Worm (Caenorhabditis elegans) whole organism, young adult: Measurements from ENCODE around the gene F38E9.1.

ENCODE experiments used
- B0261.1 ChIP-seq: sonication (generic microtip); optimal IDR thresholded peaks from 2 replicates; lab custom pipeline; 2016; ENCODE audit warnings: mild to moderate bottlenecking, missing genetic modification characterization, moderate library complexity, missing compliant biosample characterization
- C06A6.2 ChIP-seq: fragments of 200-800 bp; sonication (Bioruptor generic); conservative IDR thresholded peaks from 2 replicates; pipeline ENCODE4 v1.3.6; 2022; ENCODE audit warnings: missing genetic modification characterization, missing compliant biosample characterization
- D2030.7 ChIP-seq: fragments of 200-800 bp; sonication (Bioruptor generic); IDR thresholded peaks from 2 replicates; pipeline ENCODE4 v1.3.6; 2022; ENCODE audit warnings: missing genetic modification reagents, missing genetic modification characterization, missing compliant biosample characterization
- F23B12.7 ChIP-seq: sonication (generic microtip); optimal IDR thresholded peaks from 2 replicates; lab custom pipeline; 2017; ENCODE audit warnings: missing genetic modification characterization, mild to moderate bottlenecking, missing compliant biosample characterization, antibody characterized with exemption, moderate library complexity; ENCODE audit not compliant: insufficient read depth
- F33H1.4 ChIP-seq: fragments of 200-800 bp; sonication (Bioruptor generic); IDR thresholded peaks from 2 replicates; pipeline ENCODE4 v1.3.6; 2022; ENCODE audit warnings: missing genetic modification reagents, missing genetic modification characterization, missing compliant biosample characterization
- F39B2.1 ChIP-seq: fragments of 200-800 bp; sonication (Bioruptor generic); IDR thresholded peaks from 2 replicates; pipeline ENCODE4 v1.3.6; 2022; ENCODE audit warnings: missing genetic modification reagents, missing genetic modification characterization, missing compliant biosample characterization
- F57A8.1 ChIP-seq: fragments of 200-800 bp; sonication (Bioruptor generic); optimal IDR thresholded peaks from 2 replicates; lab custom pipeline; 2018; ENCODE audit warnings: mild to moderate bottlenecking, missing genetic modification characterization, moderate library complexity, missing compliant biosample characterization
- T07F8.4 ChIP-seq: sonication (generic microtip); optimal IDR thresholded peaks from 2 replicates; lab custom pipeline; 2016; ENCODE audit warnings: mild to moderate bottlenecking, missing genetic modification characterization, moderate library complexity, missing compliant biosample characterization
- Y56A3A.18 ChIP-seq: fragments of 200-800 bp; sonication (Bioruptor generic); IDR thresholded peaks from 2 replicates; pipeline ENCODE4 v1.3.6; 2022; ENCODE audit warnings: missing genetic modification reagents, missing genetic modification characterization, missing compliant biosample characterization
- Y67H2A.10 ChIP-seq: fragments of 200-800 bp; sonication (Bioruptor generic); conservative IDR thresholded peaks from 2 replicates; pipeline ENCODE4 v1.3.6; 2022; ENCODE audit warnings: missing genetic modification reagents, missing genetic modification characterization, missing compliant biosample characterization
- ZK185.1 ChIP-seq: sonication (generic microtip); optimal IDR thresholded peaks from 2 replicates; lab custom pipeline; 2016; ENCODE audit warnings: mild to moderate bottlenecking, missing genetic modification characterization, missing compliant biosample characterization; ENCODE audit not compliant: poor library complexity, severe bottlenecking
- aptf-2 ChIP-seq: fragments of 200-800 bp; sonication (Bioruptor generic); conservative IDR thresholded peaks from 2 replicates; pipeline ENCODE4 v1.3.6; 2022; ENCODE audit warnings: missing genetic modification reagents, missing genetic modification characterization, missing compliant biosample characterization
- attf-5 ChIP-seq: fragments of 200-800 bp; sonication (Bioruptor generic); optimal IDR thresholded peaks from 2 replicates; lab custom pipeline; 2018; ENCODE audit warnings: mild to moderate bottlenecking, missing genetic modification characterization, missing compliant biosample characterization
- cebp-2 ChIP-seq: fragments of 200-800 bp; sonication (Bioruptor generic); IDR thresholded peaks from 2 replicates; pipeline ENCODE4 v1.3.6; 2022; ENCODE audit warnings: missing genetic modification characterization, missing compliant biosample characterization
- ceh-27 ChIP-seq: fragments of 200-800 bp; sonication (Bioruptor generic); optimal IDR thresholded peaks from 2 replicates; lab custom pipeline; 2018; ENCODE audit warnings: mild to moderate bottlenecking, missing genetic modification characterization, moderate library complexity, missing compliant biosample characterization
- die-1 ChIP-seq: sonication (generic microtip); optimal IDR thresholded peaks from 2 replicates; lab custom pipeline; 2016; ENCODE audit warnings: missing genotype, mild to moderate bottlenecking, missing genetic modification characterization, missing compliant biosample characterization
- him-1 ChIP-seq: sonication (generic microtip); optimal IDR thresholded peaks from 2 replicates; lab custom pipeline; 2016; ENCODE audit warnings: missing genotype, missing genetic modification reagents, missing genetic modification characterization, missing compliant biosample characterization
- hmg-1.2 ChIP-seq: fragments of 200-800 bp; sonication (Bioruptor generic); IDR thresholded peaks from 2 replicates; pipeline ENCODE4 v1.3.6; 2022; ENCODE audit warnings: missing genetic modification reagents, missing genetic modification characterization, missing compliant biosample characterization
- hsf-1 ChIP-seq: fragments of 200-800 bp; sonication (Bioruptor generic); IDR thresholded peaks from 2 replicates; pipeline ENCODE4 v1.3.6; 2022; ENCODE audit warnings: missing genetic modification reagents, missing genetic modification characterization, missing compliant biosample characterization
- lin-26 ChIP-seq: fragments of 200-800 bp; sonication (Bioruptor generic); IDR thresholded peaks from 2 replicates; pipeline ENCODE4 v1.3.6; 2022; ENCODE audit warnings: missing genetic modification reagents, missing genetic modification characterization, missing compliant biosample characterization
- lsy-27 ChIP-seq: sonication (generic microtip); optimal IDR thresholded peaks from 2 replicates; lab custom pipeline; 2017; ENCODE audit warnings: missing genetic modification characterization, mild to moderate bottlenecking, missing compliant biosample characterization, antibody characterized with exemption, missing genotype, borderline replicate concordance; ENCODE audit not compliant: insufficient read depth
- madf-10 ChIP-seq: sonication (generic microtip); optimal IDR thresholded peaks from 2 replicates; lab custom pipeline; 2016; ENCODE audit warnings: mild to moderate bottlenecking, missing genetic modification characterization, missing compliant biosample characterization
- mcd-1 ChIP-seq: fragments of 200-800 bp; sonication (Bioruptor generic); IDR thresholded peaks from 2 replicates; pipeline ENCODE4 v1.3.6; 2022; ENCODE audit warnings: missing genetic modification reagents, missing genetic modification characterization, missing compliant biosample characterization
- mel-28 ChIP-seq: sonication (generic microtip); optimal IDR thresholded peaks from 2 replicates; lab custom pipeline; 2016; ENCODE audit warnings: borderline replicate concordance, mild to moderate bottlenecking, missing genetic modification characterization, missing compliant biosample characterization
- mes-4 ChIP-seq: sonication (generic microtip); optimal IDR thresholded peaks from 2 replicates; lab custom pipeline; 2016; ENCODE audit warnings: missing genotype, missing genetic modification characterization, missing compliant biosample characterization
- nfyb-1 ChIP-seq: fragments of 200-800 bp; sonication (Bioruptor generic); IDR thresholded peaks from 2 replicates; pipeline ENCODE4 v1.3.6; 2022; ENCODE audit warnings: missing genetic modification reagents, missing genetic modification characterization, missing compliant biosample characterization
- nhr-120 ChIP-seq: fragments of 200-800 bp; sonication (Bioruptor generic); IDR thresholded peaks from 2 replicates; pipeline ENCODE4 v1.3.6; 2022; ENCODE audit warnings: missing genetic modification characterization, missing compliant biosample characterization
- nhr-80 ChIP-seq: sonication (generic microtip); optimal IDR thresholded peaks from 2 replicates; lab custom pipeline; 2016; ENCODE audit warnings: missing genetic modification characterization, missing compliant biosample characterization
- nhr-90 ChIP-seq: sonication (generic microtip); optimal IDR thresholded peaks from 2 replicates; lab custom pipeline; 2016; ENCODE audit warnings: missing genotype, mild to moderate bottlenecking, missing genetic modification characterization, missing compliant biosample characterization
- rcor-1 ChIP-seq: fragments of 200-800 bp; sonication (Bioruptor generic); IDR thresholded peaks from 2 replicates; pipeline ENCODE4 v1.3.6; 2022; ENCODE audit warnings: missing genetic modification reagents, missing genetic modification characterization, missing compliant biosample characterization
- rec-8 ChIP-seq, 2 experiments: sonication (generic microtip); optimal IDR thresholded peaks; 2 replicates each; lab custom pipeline; 2016; ENCODE audit warnings: mild to moderate bottlenecking in 2 of 2, missing genetic modification characterization in 2 of 2, missing genetic modification reagents in 2 of 2, missing genotype in 2 of 2, missing biosample characterization in 1 of 2, missing compliant biosample characterization in 1 of 2, moderate library complexity in 1 of 2
- rpc-1 ChIP-seq, 2 experiments: fragments of 150-350 bp in 1 of 2; sonication (generic microtip) in 1 of 2; optimal IDR thresholded peaks; 2 replicates each; lab custom pipeline; 2014 to 2018; ENCODE audit warnings: missing biosample characterization in 1 of 2, missing genetic modification characterization in 1 of 2, missing genetic modification reagents in 1 of 2, missing genotype in 1 of 2
- sdz-38 ChIP-seq: sonication (generic microtip); optimal IDR thresholded peaks from 2 replicates; lab custom pipeline; 2016; ENCODE audit warnings: missing genotype, missing genetic modification characterization, missing compliant biosample characterization
- snpc-1.1 ChIP-seq: sonication (generic microtip); optimal IDR thresholded peaks from 2 replicates; lab custom pipeline; 2017; ENCODE audit warnings: missing genetic modification characterization, mild to moderate bottlenecking, missing compliant biosample characterization, antibody characterized with exemption, moderate library complexity, missing genotype, missing genetic modification reagents; ENCODE audit not compliant: insufficient read depth
- snpc-3.4 ChIP-seq: sonication (generic microtip); optimal IDR thresholded peaks from 2 replicates; lab custom pipeline; 2017; ENCODE audit warnings: missing genetic modification characterization, mild to moderate bottlenecking, missing compliant biosample characterization, antibody characterized with exemption, moderate library complexity, missing genotype, missing genetic modification reagents
- snpc-4 ChIP-seq, 5 experiments: fragments of 150-350 bp in 1 of 5; sonication (generic microtip) in 4 of 5; optimal IDR thresholded peaks; 2 replicates each; lab custom pipeline; 2014 to 2018; ENCODE audit warnings: missing genetic modification characterization in 5 of 5, missing biosample characterization in 3 of 5, antibody characterized with exemption in 2 of 5, mild to moderate bottlenecking in 2 of 5, missing compliant biosample characterization in 2 of 5, missing genotype in 2 of 5, moderate library complexity in 2 of 5, missing genetic modification reagents in 1 of 5
- tbp1 ChIP-seq: fragments of 200-800 bp; sonication (Bioruptor generic); optimal IDR thresholded peaks from 2 replicates; lab custom pipeline; 2018; ENCODE audit warnings: mild to moderate bottlenecking, missing genetic modification characterization, missing compliant biosample characterization
- tbx-9 ChIP-seq: sonication (generic microtip); optimal IDR thresholded peaks from 2 replicates; lab custom pipeline; 2016; ENCODE audit warnings: borderline replicate concordance, missing genetic modification characterization, inconsistent platforms, missing compliant biosample characterization
- tlf-1 ChIP-seq: fragments of 200-800 bp; sonication (Bioruptor generic); optimal IDR thresholded peaks from 2 replicates; lab custom pipeline; 2018; ENCODE audit warnings: mild to moderate bottlenecking, missing genetic modification characterization, missing compliant biosample characterization
- zim-3 ChIP-seq: sonication (generic microtip); optimal IDR thresholded peaks from 2 replicates; lab custom pipeline; 2017; ENCODE audit warnings: mild to moderate bottlenecking, missing genetic modification characterization, moderate library complexity, missing compliant biosample characterization
- ztf-18 ChIP-seq: sonication (generic microtip); optimal IDR thresholded peaks from 2 replicates; lab custom pipeline; 2016; ENCODE audit warnings: missing genotype, mild to moderate bottlenecking, missing genetic modification characterization, missing compliant biosample characterization
- ztf-25 ChIP-seq: fragments of 200-800 bp; sonication (Bioruptor generic); IDR thresholded peaks from 2 replicates; pipeline ENCODE4 v1.3.6; 2022; ENCODE audit warnings: missing genetic modification reagents, missing genetic modification characterization, missing compliant biosample characterization

F38E9.1 gene

DNA sequence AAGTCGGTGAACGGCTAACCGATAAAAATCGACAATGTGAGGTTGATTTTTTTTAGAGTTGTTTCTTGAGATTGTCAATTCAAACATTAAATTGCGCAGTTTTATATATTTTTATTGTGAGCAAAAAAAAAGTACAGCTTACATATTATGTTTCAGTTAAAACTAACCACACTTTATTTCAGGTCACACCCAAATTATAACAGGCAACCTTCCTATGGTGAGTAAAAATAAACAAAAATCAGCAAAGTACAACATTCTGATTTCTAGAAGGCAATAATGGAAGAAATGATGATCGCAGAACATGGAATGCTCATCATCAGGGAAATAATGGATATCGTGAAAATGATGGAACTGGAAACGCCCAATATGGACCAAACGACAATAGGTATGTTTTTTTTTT is 23.8 kb downstream of the F38E9.1 start, which contains the start of gene K05G3.2:
Gene K05G3.2, plus strand, starts transcription at position 301 of the 400 bp plus-strand sequence.
- TF ChIP-seq nfyb-1 (GFP tag; lab: Robert Waterston, UW) = no peak

DNA sequence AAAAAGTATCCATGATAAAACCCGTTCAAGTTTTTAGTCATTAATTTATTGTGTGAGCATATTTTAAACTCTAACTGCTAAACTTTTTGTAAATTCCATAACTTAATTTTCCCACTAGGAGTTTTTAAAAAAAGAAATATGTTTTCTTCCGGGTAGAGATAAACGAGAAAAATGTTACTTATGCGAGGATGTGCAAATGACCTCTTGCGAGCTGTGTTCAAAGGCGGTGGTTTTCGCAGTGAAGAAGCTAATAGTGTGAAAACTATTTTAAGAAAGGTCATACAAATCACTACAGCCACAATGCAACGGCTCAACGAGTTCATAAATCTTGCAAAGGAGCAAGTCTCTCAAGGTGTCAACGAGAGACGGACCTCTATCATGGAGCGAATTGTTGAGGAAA is 30.2 kb downstream of the F38E9.1 start, which contains the start of gene K05G3.1:
Gene K05G3.1, plus strand, starts transcription at position 301 of the 400 bp plus-strand sequence.
- no peak for TF ChIP-seq ztf-25 (GFP tag; lab: Robert Waterston, UW)

DNA sequence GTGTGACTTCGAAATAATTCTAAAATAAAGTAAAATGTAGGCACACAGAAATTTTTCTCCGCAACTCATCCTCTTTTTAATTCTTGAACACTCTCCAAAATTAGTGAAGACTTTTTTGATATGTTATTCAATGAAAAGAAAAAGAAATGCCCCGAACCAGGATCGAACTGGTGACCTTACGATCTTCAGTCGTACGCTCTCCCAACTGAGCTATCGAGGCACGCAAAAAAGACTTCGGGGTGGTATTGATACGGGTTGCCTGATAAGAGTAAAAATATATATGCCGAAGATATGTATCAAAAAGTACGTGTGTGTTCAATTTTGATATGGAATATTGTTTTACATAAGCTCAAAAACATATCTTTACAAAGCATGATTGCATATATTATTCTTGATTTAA is 32.1 kb downstream of the F38E9.1 start:
- peak; percentile 38 for TF ChIP-seq F23B12.7 (tag; lab: Kevin White, UChicago)
- TF ChIP-seq lsy-27 (tag; lab: Kevin White, UChicago) = no peak
- TF ChIP-seq T07F8.4 (tag; lab: Kevin White, UChicago) = no peak
- TF ChIP-seq ztf-25 (GFP tag; lab: Robert Waterston, UW) = 0 out of 2 replicates have a peak, but pooled peaks have one; percentile 38
- no peak for TF ChIP-seq mel-28 (tag; lab: Kevin White, UChicago)
- peak in 1 of 2 experiments; percentile 5 for TF ChIP-seq rec-8 (tag; optimal IDR thresholded peaks at IDR 0.05; lab: Kevin White, UChicago)
- TF ChIP-seq nhr-80 (tag; lab: Kevin White, UChicago) = peak; percentile 14
- peak; percentile 43; the same call in 1 of the 2 replicates for TF ChIP-seq hsf-1 (GFP tag; lab: Robert Waterston, UW)
- peak; percentile 42 for TF ChIP-seq nhr-90 (tag; lab: Kevin White, UChicago)
- TF ChIP-seq B0261.1 (tag; lab: Kevin White, UChicago) = peak; percentile 74
- peak; percentile 48 for TF ChIP-seq ZK185.1 (tag; lab: Kevin White, UChicago)
- no peak for TF ChIP-seq tbx-9 (tag; lab: Kevin White, UChicago)
- no peak for TF ChIP-seq Y67H2A.10 (GFP tag; lab: Robert Waterston, UW)
- TF ChIP-seq ztf-18 (tag; lab: Kevin White, UChicago) = peak; percentile 45
- TF ChIP-seq F57A8.1 (GFP tag; lab: Kevin White, UChicago) = no peak
- no peak for TF ChIP-seq F33H1.4 (GFP tag; lab: Robert Waterston, UW)
- no peak for TF ChIP-seq aptf-2 (GFP tag; lab: Robert Waterston, UW)
- no peak for TF ChIP-seq mcd-1 (GFP tag; lab: Robert Waterston, UW)
- TF ChIP-seq tlf-1 = no peak
- peak; percentile 76 for TF ChIP-seq lin-26 (GFP tag; lab: Robert Waterston, UW)
- TF ChIP-seq Y56A3A.18 (GFP tag; lab: Robert Waterston, UW) = peak; percentile 73
- TF ChIP-seq mes-4 (tag; lab: Kevin White, UChicago) = peak; percentile 6
- TF ChIP-seq C06A6.2 = no peak
- TF ChIP-seq ceh-27 (GFP tag; lab: Kevin White, UChicago) = no peak
- TF ChIP-seq hmg-1.2 = peak; percentile 55
- TF ChIP-seq rpc-1 (optimal IDR thresholded peaks at IDR 0.05; lab: Kevin White, UChicago) = peak; percentile 83
- peak; percentile 92 for TF ChIP-seq rpc-1 (tag; optimal IDR thresholded peaks at IDR 0.05; lab: Kevin White, UChicago)
- peak; percentile 30; the same call in 1 of the 2 replicates for TF ChIP-seq rcor-1 (GFP tag; lab: Robert Waterston, UW)
- no peak for TF ChIP-seq attf-5 (GFP tag; lab: Kevin White, UChicago)
- TF ChIP-seq zim-3 (tag; lab: Kevin White, UChicago) = no peak
- peak; percentile 10 for TF ChIP-seq madf-10
- TF ChIP-seq F39B2.1 (GFP tag; lab: Robert Waterston, UW) = no peak
- peak; percentile 71 for TF ChIP-seq D2030.7
- peak; percentile 33 for TF ChIP-seq snpc-1.1 (tag; lab: Kevin White, UChicago)
- peak; percentile 85 for TF ChIP-seq snpc-3.4 (tag; lab: Kevin White, UChicago)
- TF ChIP-seq sdz-38 (tag; lab: Kevin White, UChicago) = no peak
- peak; percentile 67 for TF ChIP-seq die-1 (tag; lab: Kevin White, UChicago)
- TF ChIP-seq tbp1 (GFP tag; lab: Kevin White, UChicago) = peak; percentile 92
- TF ChIP-seq nhr-120 (GFP tag; lab: Robert Waterston, UW) = no peak
- peak; percentile 75 for TF ChIP-seq him-1 (tag; lab: Kevin White, UChicago)
- no peak for TF ChIP-seq cebp-2 (GFP tag; lab: Robert Waterston, UW)
- TF ChIP-seq snpc-4 (GFP tag; optimal IDR thresholded peaks at IDR 0.05; lab: Kevin White, UChicago) = peak; percentile 69
- TF ChIP-seq snpc-4 (tag; optimal IDR thresholded peaks at IDR 0.05; lab: Kevin White, UChicago) = peak in 2 of 4 experiments; percentile 32 to 70
